Fruit fly (Drosophila melanogaster): ENCODE results near the gene CG31371.

dm6 chr3R:30496103-30496858, 7.0 kb downstream of the CG31371 start, which contains the start of gene PH4alphaMP:
- TF ChIP-seq ewg (GFP tag; optimal IDR thresholded peaks at IDR 0.05), result no peak
- no peak for TF ChIP-seq B-H1 (GFP tag; IDR thresholded peaks at IDR 0.05)
- TF ChIP-seq da (GFP tag; optimal IDR thresholded peaks at IDR 0.05), result no peak
- TF ChIP-seq Hr78 (GFP tag; optimal IDR thresholded peaks at IDR 0.05), result peak in 1 of 2 experiments; percentile 31
- no peak for TF ChIP-seq CG3281 (GFP tag; optimal IDR thresholded peaks at IDR 0.05)
- no peak for TF ChIP-seq zfh2 (GFP tag; optimal IDR thresholded peaks at IDR 0.05)

Measured in whole organism, embryonic.